Fruit fly (Drosophila melanogaster) whole organism, embryonic: ENCODE data around the gene CG4596.

ENCODE experiments used
- Atf6 ChIP-seq: fragments of 200-800 bp; sonication (Bioruptor generic); IDR thresholded peaks from 2 replicates; pipeline ENCODE4 v1.3.6; 2022; ENCODE audit warnings: missing biosample characterization, missing genetic modification characterization
- BtbVII ChIP-seq: fragments of 200-800 bp; sonication (Bioruptor generic); optimal IDR thresholded peaks from 3 replicates; lab custom pipeline; 2017; ENCODE audit warnings: missing biosample characterization, mild to moderate bottlenecking, missing genetic modification characterization
- CG10543 ChIP-seq: fragments of 200-800 bp; sonication (Bioruptor generic); optimal IDR thresholded peaks from 3 replicates; lab custom pipeline; 2017; ENCODE audit warnings: missing biosample characterization, mild to moderate bottlenecking, missing genetic modification characterization, moderate library complexity
- CG15011 ChIP-seq: fragments of 200-800 bp; sonication (Bioruptor generic); optimal IDR thresholded peaks from 3 replicates; lab custom pipeline; 2018; ENCODE audit warnings: missing biosample characterization, mild to moderate bottlenecking, missing genetic modification characterization
- CG16813 ChIP-seq: fragments of 200-800 bp; sonication (Bioruptor generic); IDR thresholded peaks from 3 replicates; pipeline ENCODE4 v1.3.6; 2022; ENCODE audit warnings: missing biosample characterization, missing genetic modification characterization; ENCODE audit not compliant: partially characterized antibody
- CG16815 ChIP-seq: fragments of 200-800 bp; sonication (Bioruptor generic); optimal IDR thresholded peaks from 3 replicates; lab custom pipeline; 2017; ENCODE audit warnings: missing biosample characterization, mild to moderate bottlenecking, missing genetic modification characterization
- CG17802 ChIP-seq: fragments of 200-800 bp; sonication (Bioruptor generic); optimal IDR thresholded peaks from 2 replicates; lab custom pipeline; 2018; ENCODE audit warnings: missing biosample characterization, mild to moderate bottlenecking, missing genetic modification characterization, moderate library complexity
- CG17912 ChIP-seq: fragments of 200-800 bp; sonication (Bioruptor generic); optimal IDR thresholded peaks from 2 replicates; lab custom pipeline; 2018; ENCODE audit warnings: missing biosample characterization, mild to moderate bottlenecking, missing genetic modification characterization
- CG2116 ChIP-seq: fragments of 200-800 bp; sonication (Bioruptor generic); optimal IDR thresholded peaks from 3 replicates; lab custom pipeline; 2018; ENCODE audit warnings: missing biosample characterization, mild to moderate bottlenecking, missing genetic modification characterization
- CG30403 ChIP-seq: fragments of 200-800 bp; sonication (Bioruptor generic); optimal IDR thresholded peaks from 3 replicates; lab custom pipeline; 2016; ENCODE audit warnings: missing biosample characterization, missing genetic modification characterization
- CG31388 ChIP-seq: fragments of 200-800 bp; sonication (Bioruptor generic); optimal IDR thresholded peaks from 2 replicates; lab custom pipeline; 2016; ENCODE audit warnings: missing biosample characterization, missing genetic modification characterization
- CG34376 ChIP-seq: fragments of 200-800 bp; sonication (Bioruptor generic); optimal IDR thresholded peaks from 2 replicates; lab custom pipeline; 2018; ENCODE audit warnings: missing biosample characterization, mild to moderate bottlenecking, missing genetic modification characterization
- CG3726 ChIP-seq: fragments of 200-800 bp; sonication (Bioruptor generic); IDR thresholded peaks from 3 replicates; pipeline ENCODE4, ENCODE4 v1.3.6; 2022; ENCODE audit warnings: missing biosample characterization, missing genetic modification characterization
- CG3847 ChIP-seq: fragments of 200-800 bp; sonication (Bioruptor generic); IDR thresholded peaks from 2 replicates; pipeline ENCODE4 v1.3.6; 2022; ENCODE audit warnings: missing biosample characterization, missing genetic modification characterization
- CG4328 ChIP-seq: fragments of 200-800 bp; sonication (Bioruptor generic); optimal IDR thresholded peaks from 3 replicates; lab custom pipeline; 2017; ENCODE audit warnings: missing biosample characterization, missing genetic modification reagents, missing genetic modification characterization
- CG4424 ChIP-seq: fragments of 200-800 bp; sonication (Bioruptor generic); optimal IDR thresholded peaks from 3 replicates; lab custom pipeline; 2016; ENCODE audit warnings: missing biosample characterization, missing genetic modification characterization
- CG4707 ChIP-seq: fragments of 200-800 bp; sonication (Bioruptor generic); optimal IDR thresholded peaks from 2 replicates; lab custom pipeline; 2018; ENCODE audit warnings: missing biosample characterization, mild to moderate bottlenecking, missing genetic modification characterization, moderate library complexity
- CG7271 ChIP-seq: fragments of 200-800 bp; sonication (Bioruptor generic); optimal IDR thresholded peaks from 2 replicates; lab custom pipeline; 2018; ENCODE audit warnings: missing biosample characterization, mild to moderate bottlenecking, missing genetic modification characterization, moderate library complexity
- CG7372 ChIP-seq: fragments of 200-800 bp; sonication (Bioruptor generic); IDR thresholded peaks from 2 replicates; pipeline ENCODE4 v1.3.6; 2022; ENCODE audit warnings: missing biosample characterization, missing genetic modification characterization
- CG7987 ChIP-seq: fragments of 200-800 bp; sonication (Bioruptor generic); optimal IDR thresholded peaks from 2 replicates; lab custom pipeline; 2018; ENCODE audit warnings: missing biosample characterization, mild to moderate bottlenecking, missing genetic modification characterization, moderate library complexity
- CG8290 ChIP-seq, 3 experiments: fragments of 200-800 bp; sonication (Bioruptor generic); optimal IDR thresholded peaks; 2 replicates each; lab custom pipeline; 2016 to 2019; ENCODE audit warnings: missing biosample characterization in 3 of 3, missing genetic modification characterization in 3 of 3, mild to moderate bottlenecking in 2 of 3, moderate library complexity in 1 of 3
- E2f1 ChIP-seq: fragments of 200-800 bp; sonication (Bioruptor generic); IDR thresholded peaks from 2 replicates; pipeline ENCODE4 v1.3.6; 2022; ENCODE audit warnings: missing biosample characterization, missing genetic modification characterization
- H15 ChIP-seq: fragments of 200-800 bp; sonication (Bioruptor generic); IDR thresholded peaks from 3 replicates; pipeline ENCODE4 v1.3.6; 2022; ENCODE audit warnings: missing biosample characterization, missing genetic modification characterization
- H2.0 ChIP-seq: fragments of 200-800 bp; sonication (Bioruptor generic); IDR thresholded peaks from 2 replicates; pipeline ENCODE4 v1.3.6; 2022; ENCODE audit warnings: missing biosample characterization, missing genetic modification characterization
- HLH3B ChIP-seq: fragments of 200-800 bp; sonication (Bioruptor generic); IDR thresholded peaks from 2 replicates; pipeline ENCODE4 v1.3.6; 2022; ENCODE audit warnings: missing biosample characterization, missing genetic modification characterization
- Hr78 ChIP-seq, 2 experiments: fragments of 200-800 bp in 1 of 2; fragments of >200 bp in 1 of 2; sonication (Bioruptor generic) in 1 of 2; optimal IDR thresholded peaks; 2 replicates each; lab custom pipeline; 2017 to 2019; ENCODE audit warnings: missing biosample characterization in 2 of 2, missing genetic modification characterization in 2 of 2, mild to moderate bottlenecking in 1 of 2, moderate library complexity in 1 of 2
- NC2α ChIP-seq: fragments of 200-800 bp; sonication (Bioruptor generic); optimal IDR thresholded peaks from 2 replicates; lab custom pipeline; 2016; ENCODE audit warnings: missing biosample characterization, missing genetic modification characterization
- Nf-YB ChIP-seq: fragments of 200-800 bp; sonication (Bioruptor generic); optimal IDR thresholded peaks from 3 replicates; lab custom pipeline; 2019; ENCODE audit warnings: missing biosample characterization, mild to moderate bottlenecking, missing genetic modification characterization, moderate library complexity
- Spps ChIP-seq: fragments of 200-800 bp; sonication (Bioruptor generic); optimal IDR thresholded peaks from 2 replicates; lab custom pipeline; 2018; ENCODE audit warnings: missing biosample characterization, mild to moderate bottlenecking, missing genetic modification characterization
- Vsx1 ChIP-seq: fragments of 200-800 bp; sonication (Bioruptor generic); optimal IDR thresholded peaks from 2 replicates; lab custom pipeline; 2017; ENCODE audit warnings: missing biosample characterization, mild to moderate bottlenecking, missing genetic modification characterization, missing genetic modification reagents
- btn ChIP-seq: fragments of 200-800 bp; sonication (Bioruptor generic); optimal IDR thresholded peaks from 2 replicates; lab custom pipeline; 2016; ENCODE audit warnings: missing biosample characterization, missing genetic modification characterization
- chif ChIP-seq, 2 experiments: fragments of 200-800 bp; sonication (Bioruptor generic); optimal IDR thresholded peaks; 3 replicates each; lab custom pipeline; 2016; ENCODE audit warnings: missing biosample characterization in 2 of 2, missing genetic modification characterization in 2 of 2
- croc ChIP-seq: fragments of 200-800 bp; sonication (Bioruptor generic); conservative IDR thresholded peaks from 3 replicates; pipeline ENCODE4 v1.3.6; 2022; ENCODE audit warnings: missing biosample characterization, missing genetic modification characterization
- dmrt11E ChIP-seq: fragments of 200-800 bp; sonication (Bioruptor generic); optimal IDR thresholded peaks from 3 replicates; lab custom pipeline; 2018; ENCODE audit warnings: missing biosample characterization, mild to moderate bottlenecking, missing genetic modification characterization, moderate library complexity
- grn ChIP-seq: fragments of 200-800 bp; sonication (Bioruptor generic); optimal IDR thresholded peaks from 3 replicates; lab custom pipeline; 2017; ENCODE audit warnings: missing biosample characterization, missing genetic modification characterization
- gsb ChIP-seq: fragments of 200-800 bp; sonication (Bioruptor generic); IDR thresholded peaks from 2 replicates; pipeline ENCODE4 v1.3.6; 2022; ENCODE audit warnings: missing biosample characterization, missing genetic modification characterization
- hkb ChIP-seq, 2 experiments: fragments of 200-800 bp in 1 of 2; fragments of >200 bp in 1 of 2; sonication (Bioruptor generic) in 1 of 2; IDR thresholded peaks in 1 of 2; optimal IDR thresholded peaks in 1 of 2; 2 replicates each; pipeline versions ENCODE4 v1.3.6 to Lab custom; 2017 to 2022; ENCODE audit warnings: missing biosample characterization in 1 of 2, missing genetic modification characterization in 1 of 2
- hth ChIP-seq: fragments of >200 bp; optimal IDR thresholded peaks from 2 replicates; lab custom pipeline; 2017; ENCODE audit warnings: inconsistent platforms
- nom ChIP-seq: fragments of 200-800 bp; sonication (Bioruptor generic); optimal IDR thresholded peaks from 2 replicates; lab custom pipeline; 2017; ENCODE audit warnings: missing biosample characterization, missing genetic modification characterization, mild to moderate bottlenecking, moderate library complexity, missing genetic modification reagents
- pita ChIP-seq: fragments of 200-800 bp; sonication (Bioruptor generic); optimal IDR thresholded peaks from 2 replicates; lab custom pipeline; 2017; ENCODE audit warnings: missing biosample characterization, mild to moderate bottlenecking, missing genetic modification characterization
- pzg ChIP-seq: fragments of 200-800 bp; sonication (Bioruptor generic); optimal IDR thresholded peaks from 3 replicates; lab custom pipeline; 2018; ENCODE audit warnings: missing biosample characterization, mild to moderate bottlenecking, missing genetic modification characterization, moderate library complexity
- repo ChIP-seq: fragments of 200-800 bp; sonication (Bioruptor generic); optimal IDR thresholded peaks from 2 replicates; lab custom pipeline; 2016; ENCODE audit warnings: missing biosample characterization, missing genetic modification characterization
- sens ChIP-seq: fragments of 200-800 bp; sonication (Bioruptor generic); peaks from one replicate; lab custom pipeline; 2016; ENCODE audit warnings: missing biosample characterization, missing genetic modification characterization
- sens-2 ChIP-seq: fragments of 200-800 bp; sonication (Bioruptor generic); IDR thresholded peaks from 2 replicates; pipeline ENCODE4 v1.3.6; 2022; ENCODE audit warnings: missing biosample characterization, missing genetic modification characterization
- sna ChIP-seq: fragments of 200-800 bp; sonication (Bioruptor generic); IDR thresholded peaks from 2 replicates; pipeline ENCODE4 v1.3.6; 2022; ENCODE audit warnings: missing biosample characterization, missing genetic modification characterization; ENCODE audit not compliant: partially characterized antibody
- sug ChIP-seq: fragments of 200-800 bp; optimal IDR thresholded peaks from 2 replicates; lab custom pipeline; 2019; ENCODE audit warnings: missing biosample characterization, mild to moderate bottlenecking, missing genetic modification characterization, moderate library complexity
- ttk ChIP-seq: fragments of 200-800 bp; sonication (Bioruptor generic); IDR thresholded peaks from 2 replicates; pipeline ENCODE4 v2.1.2; 2022; ENCODE audit warnings: missing biosample characterization, missing genetic modification characterization
- unc-4 ChIP-seq: fragments of 200-800 bp; sonication (Bioruptor generic); IDR thresholded peaks from 2 replicates; pipeline ENCODE4 v1.3.6; 2022; ENCODE audit warnings: missing biosample characterization, missing genetic modification characterization; ENCODE audit not compliant: partially characterized antibody

Gene CG4596

dm6 chr3R:10875515-10876434 is 2.9 kb downstream of the CG4596 start, which contains the start of gene Sodh2 (continued):
- TF ChIP-seq Vsx1 (GFP tag; lab: Kevin White, UChicago) (peak; percentile 72), CG3847 (GFP tag; lab: Robert Waterston, UW) (peak; percentile 47), CG2116 (GFP tag; lab: Kevin White, UChicago) (peak; percentile 54), CG7372 (GFP tag; lab: Robert Waterston, UW) (peak; percentile 46; the same call in 1 of the 2 replicates), E2f1 (GFP tag; lab: Robert Waterston, UW) (0 out of 2 replicates have a peak, but pooled peaks have one; percentile 47), H15 (GFP tag; lab: Robert Waterston, UW) (peak; percentile 61), Atf6 (GFP tag; lab: Robert Waterston, UW) (peak; percentile 78), Nf-YB (peak; percentile 66), pzg (GFP tag; lab: Kevin White, UChicago) (peak; percentile 7), Spps (tag; lab: Kevin White, UChicago) (peak; percentile 39), CG30403 (GFP tag; lab: Kevin White, UChicago) (peak; percentile 61), pita (GFP tag; lab: Kevin White, UChicago) (no peak), CG4424 (GFP tag; lab: Kevin White, UChicago) (peak; percentile 52), hth (no peak), CG16815 (GFP tag; lab: Kevin White, UChicago) (peak; percentile 56), nom (GFP tag; lab: Kevin White, UChicago) (peak; percentile 55), H2.0 (GFP tag; lab: Robert Waterston, UW) (peak; percentile 66), CG16813 (no peak), sna (no peak), gsb (peak; percentile 74), hkb (optimal IDR thresholded peaks at IDR 0.05; lab: Kevin White, UChicago) (no peak), hkb (GFP tag; IDR thresholded peaks at IDR 0.05; lab: Robert Waterston, UW) (peak; percentile 76), CG17912 (GFP tag; lab: Kevin White, UChicago) (peak; percentile 82), CG17802 (tag; lab: Kevin White, UChicago) (peak; percentile 33), CG4328 (GFP tag; lab: Kevin White, UChicago) (peak; percentile 63), CG4707 (GFP tag; lab: Kevin White, UChicago) (peak; percentile 72), CG15011 (GFP tag; lab: Kevin White, UChicago) (peak; percentile 39), CG8290 (GFP tag; optimal IDR thresholded peaks at IDR 0.05; lab: Kevin White, UChicago) (no peak), CG8290 (tag; optimal IDR thresholded peaks at IDR 0.05; lab: Kevin White, UChicago) (peak in 1 of 2 experiments; percentile 94)

DNA sequence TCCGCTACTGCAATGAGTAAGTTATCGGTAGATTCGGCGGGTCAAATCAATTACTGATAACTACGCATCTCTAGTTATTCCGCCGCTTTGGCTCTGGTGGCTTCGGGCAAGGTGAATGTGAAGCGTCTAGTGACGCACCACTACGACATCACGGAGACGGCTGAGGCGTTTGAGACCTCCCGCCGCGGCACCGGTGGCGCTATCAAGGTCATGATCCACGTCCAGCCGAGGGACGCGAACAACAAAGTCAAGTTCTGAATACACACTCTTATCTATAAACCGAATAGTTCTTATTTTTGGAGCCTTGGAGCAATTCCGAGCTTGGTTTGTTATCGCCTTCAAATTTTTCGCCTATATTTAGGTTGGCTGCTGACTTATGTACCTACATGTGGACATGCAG is 5.0 kb downstream of the CG4596 start:
- TF ChIP-seq CG7987 (no peak), dmrt11E (tag; lab: Kevin White, UChicago) (no peak), CG3726 (GFP tag; lab: Robert Waterston, UW) (no peak), CG31388 (GFP tag; lab: Kevin White, UChicago) (no peak), sug (peak; percentile 90), Hr78 (GFP tag; optimal IDR thresholded peaks at IDR 0.05; lab: Kevin White, UChicago) (peak in 1 of 2 experiments; percentile 27), CG10543 (peak; percentile 0), croc (GFP tag; lab: Robert Waterston, UW) (no peak), sens (GFP tag; lab: Kevin White, UChicago) (peak; percentile 47), chif (GFP tag; optimal IDR thresholded peaks at IDR 0.05; lab: Kevin White, UChicago) (no peak), ttk (GFP tag; lab: Robert Waterston, UW) (no peak), BtbVII (GFP tag; lab: Kevin White, UChicago) (no peak), CG7271 (tag; lab: Kevin White, UChicago) (no peak), HLH3B (GFP tag; lab: Robert Waterston, UW) (no peak), CG34376 (GFP tag; lab: Kevin White, UChicago) (peak; percentile 68), btn (GFP tag; lab: Kevin White, UChicago) (no peak), sens-2 (no peak), grn (peak; percentile 19), NC2α (GFP tag; lab: Kevin White, UChicago) (no peak), repo (no peak), unc-4 (no peak)
